Worm (Caenorhabditis elegans) whole organism, L1 larva: ENCODE results near the gene txdc-12.1.
A peak's percentile ranks its signal among the peaks of the same experiment; 100 is the strongest.

ENCODE experiments used
- C16A3.4 ChIP-seq: fragments of 150-350 bp; optimal IDR thresholded peaks from 2 replicates; lab custom pipeline; 2014; ENCODE audit warnings: missing biosample characterization, missing genetic modification characterization
- C34B4.2 ChIP-seq: sonication (generic microtip); optimal IDR thresholded peaks from 2 replicates; lab custom pipeline; 2017; ENCODE audit warnings: mild to moderate bottlenecking, missing genetic modification characterization, missing compliant biosample characterization
- F16B12.6 ChIP-seq: fragments of 150-350 bp; optimal IDR thresholded peaks from 2 replicates; lab custom pipeline; 2014; ENCODE audit warnings: missing biosample characterization, missing genetic modification characterization
- Y116A8C.19 ChIP-seq: sonication (generic microtip); optimal IDR thresholded peaks from 2 replicates; lab custom pipeline; 2016; ENCODE audit warnings: missing compliant biosample characterization, missing genetic modification characterization, borderline replicate concordance
- aha-1 ChIP-seq: fragments of 150-350 bp; optimal IDR thresholded peaks from 2 replicates; lab custom pipeline; 2014; ENCODE audit warnings: missing biosample characterization, missing genetic modification characterization
- alr-1 ChIP-seq: fragments of 200-800 bp; sonication (Bioruptor generic); optimal IDR thresholded peaks from 2 replicates; lab custom pipeline; 2018; ENCODE audit warnings: borderline replicate concordance, mild to moderate bottlenecking, missing genetic modification characterization, missing compliant biosample characterization
- ceh-63 ChIP-seq: fragments of 200-800 bp; sonication (Bioruptor generic); optimal IDR thresholded peaks from 2 replicates; lab custom pipeline; 2018; ENCODE audit warnings: mild to moderate bottlenecking, missing genetic modification characterization, missing compliant biosample characterization
- ceh-90 ChIP-seq: sonication (generic microtip); optimal IDR thresholded peaks from 2 replicates; lab custom pipeline; 2016; ENCODE audit warnings: missing genetic modification characterization, missing compliant biosample characterization
- ces-1 ChIP-seq: fragments of 150-350 bp; optimal IDR thresholded peaks from 2 replicates; lab custom pipeline; 2014; ENCODE audit warnings: missing biosample characterization, missing genetic modification reagents, missing genetic modification characterization
- dpl-1 ChIP-seq, 3 experiments: fragments of 150-350 bp in 2 of 3; sonication (generic microtip) in 1 of 3; optimal IDR thresholded peaks; 2 replicates each; lab custom pipeline; 2014 to 2017; ENCODE audit warnings: missing biosample characterization in 3 of 3, missing genetic modification characterization in 3 of 3, missing genetic modification reagents in 3 of 3
- dsc-1 ChIP-seq: sonication (generic microtip); optimal IDR thresholded peaks from 2 replicates; lab custom pipeline; 2016; ENCODE audit warnings: mild to moderate bottlenecking, missing genetic modification characterization, missing compliant biosample characterization
- efl-1 ChIP-seq, 4 experiments: fragments of 150-350 bp; optimal IDR thresholded peaks in 3 of 4; peaks in 1 of 4; 1 replicate in 1 of 4; 2 replicates in 3 of 4; lab custom pipeline; 2014; ENCODE audit warnings: missing biosample characterization in 2 of 4, missing genetic modification characterization in 2 of 4, missing genetic modification reagents in 2 of 4
- egl-13 ChIP-seq: sonication (generic microtip); optimal IDR thresholded peaks from 2 replicates; lab custom pipeline; 2016; ENCODE audit warnings: missing genotype, missing genetic modification reagents, missing genetic modification characterization, missing compliant biosample characterization
- elt-2 ChIP-seq: sonication (generic microtip); optimal IDR thresholded peaks from 2 replicates; lab custom pipeline; 2016; ENCODE audit warnings: missing genetic modification characterization, mild to moderate bottlenecking, inconsistent platforms, missing compliant biosample characterization, missing genetic modification reagents
- ets-5 ChIP-seq: fragments of 200-800 bp; sonication (Bioruptor generic); IDR thresholded peaks from 2 replicates; pipeline ENCODE4 v1.3.6; 2022; ENCODE audit warnings: missing genetic modification characterization, missing compliant biosample characterization
- fkh-10 ChIP-seq: sonication (generic microtip); optimal IDR thresholded peaks from 2 replicates; lab custom pipeline; 2017; ENCODE audit warnings: missing biosample characterization, missing genetic modification reagents, missing genetic modification characterization
- fkh-4 ChIP-seq: sonication (generic microtip); optimal IDR thresholded peaks from 2 replicates; lab custom pipeline; 2016; ENCODE audit warnings: missing compliant biosample characterization, missing genetic modification characterization, borderline replicate concordance
- fos-1 ChIP-seq: fragments of 150-350 bp; optimal IDR thresholded peaks from 2 replicates; lab custom pipeline; 2014; ENCODE audit warnings: missing biosample characterization, missing genetic modification characterization
- hlh-4 ChIP-seq: sonication (generic microtip); optimal IDR thresholded peaks from 2 replicates; lab custom pipeline; 2016; ENCODE audit warnings: mild to moderate bottlenecking, missing genetic modification characterization, missing compliant biosample characterization
- isw-1 ChIP-seq: fragments of 200-800 bp; sonication (Bioruptor generic); IDR thresholded peaks from 2 replicates; pipeline ENCODE4 v1.3.6; 2022; ENCODE audit warnings: missing genetic modification characterization, missing compliant biosample characterization
- lin-14 ChIP-seq: fragments of 200-800 bp; sonication (Bioruptor generic); optimal IDR thresholded peaks from 2 replicates; lab custom pipeline; 2018; ENCODE audit warnings: mild to moderate bottlenecking, missing genetic modification characterization, moderate library complexity, missing compliant biosample characterization
- lin-39 ChIP-seq: fragments of 150-350 bp; optimal IDR thresholded peaks from 2 replicates; lab custom pipeline; 2014; ENCODE audit warnings: missing biosample characterization, missing genetic modification reagents, missing genetic modification characterization
- mdl-1 ChIP-seq, 2 experiments: fragments of 150-350 bp; optimal IDR thresholded peaks; 2 replicates each; lab custom pipeline; 2014 to 2017; ENCODE audit warnings: missing biosample characterization in 2 of 2, missing genetic modification characterization in 2 of 2, inconsistent platforms in 1 of 2
- mef-2 ChIP-seq: fragments of 150-350 bp; optimal IDR thresholded peaks from 2 replicates; lab custom pipeline; 2014; ENCODE audit warnings: missing biosample characterization, missing genetic modification characterization
- nhr-11 ChIP-seq: fragments of 150-350 bp; optimal IDR thresholded peaks from 2 replicates; lab custom pipeline; 2014; ENCODE audit warnings: missing biosample characterization, missing genetic modification characterization
- nhr-19 ChIP-seq: fragments of 200-800 bp; sonication (Bioruptor generic); conservative IDR thresholded peaks from 2 replicates; pipeline ENCODE4 v1.3.6; 2022; ENCODE audit warnings: missing genetic modification characterization, missing compliant biosample characterization
- nhr-20 ChIP-seq: sonication (generic microtip); optimal IDR thresholded peaks from 2 replicates; lab custom pipeline; 2016; ENCODE audit warnings: mild to moderate bottlenecking, missing genetic modification characterization, missing compliant biosample characterization
- nhr-237 ChIP-seq: fragments of 150-350 bp; optimal IDR thresholded peaks from 2 replicates; lab custom pipeline; 2014; ENCODE audit warnings: missing biosample characterization, missing genetic modification characterization
- nhr-77 ChIP-seq: fragments of 150-350 bp; optimal IDR thresholded peaks from 2 replicates; lab custom pipeline; 2014; ENCODE audit warnings: missing biosample characterization, missing genetic modification characterization
- nhr-84 ChIP-seq: sonication (generic microtip); optimal IDR thresholded peaks from 2 replicates; lab custom pipeline; 2017; ENCODE audit warnings: missing biosample characterization, missing genetic modification characterization
- pag-3 ChIP-seq: sonication (generic microtip); optimal IDR thresholded peaks from 2 replicates; lab custom pipeline; 2017; ENCODE audit warnings: missing genetic modification characterization, mild to moderate bottlenecking, missing compliant biosample characterization, antibody characterized with exemption, borderline replicate concordance; ENCODE audit not compliant: insufficient read depth
- pax-3 ChIP-seq: fragments of 200-800 bp; sonication (Bioruptor generic); optimal IDR thresholded peaks from 2 replicates; lab custom pipeline; 2018; ENCODE audit warnings: mild to moderate bottlenecking, missing genetic modification characterization, moderate library complexity, missing compliant biosample characterization
- pqm-1 ChIP-seq: sonication (generic microtip); optimal IDR thresholded peaks from 3 replicates; lab custom pipeline; 2017; ENCODE audit warnings: missing biosample characterization, missing genetic modification characterization
- rnt-1 ChIP-seq: sonication (generic microtip); optimal IDR thresholded peaks from 2 replicates; lab custom pipeline; 2016; ENCODE audit warnings: mild to moderate bottlenecking, missing genetic modification characterization, moderate library complexity, missing compliant biosample characterization
- skn-1 ChIP-seq: fragments of 150-350 bp; optimal IDR thresholded peaks from 2 replicates; lab custom pipeline; 2014; ENCODE audit warnings: missing biosample characterization, missing genetic modification characterization
- snpc-4 ChIP-seq: fragments of 150-350 bp; optimal IDR thresholded peaks from 2 replicates; lab custom pipeline; 2014; ENCODE audit warnings: missing biosample characterization, missing genetic modification characterization
- snu-23 ChIP-seq: sonication (generic microtip); optimal IDR thresholded peaks from 2 replicates; lab custom pipeline; 2016; ENCODE audit warnings: missing genetic modification characterization, missing compliant biosample characterization
- sox-4 ChIP-seq: sonication (generic microtip); optimal IDR thresholded peaks from 2 replicates; lab custom pipeline; 2016; ENCODE audit warnings: missing genetic modification characterization, missing compliant biosample characterization
- tlp-1 ChIP-seq: fragments of 150-350 bp; optimal IDR thresholded peaks from 2 replicates; lab custom pipeline; 2014; ENCODE audit warnings: missing biosample characterization, missing genetic modification characterization
- unc-130 ChIP-seq: fragments of 150-350 bp; optimal IDR thresholded peaks from 2 replicates; lab custom pipeline; 2017; ENCODE audit warnings: missing biosample characterization, missing genetic modification characterization, inconsistent platforms
- unc-98 ChIP-seq: fragments of 200-800 bp; sonication (Bioruptor generic); IDR thresholded peaks from 2 replicates; pipeline ENCODE4 v1.3.6; 2022; ENCODE audit warnings: missing genetic modification characterization, missing compliant biosample characterization
- vab-15 ChIP-seq: sonication (generic microtip); optimal IDR thresholded peaks from 2 replicates; lab custom pipeline; 2017; ENCODE audit warnings: missing genotype, mild to moderate bottlenecking, missing genetic modification characterization, missing compliant biosample characterization
- xbp-1 ChIP-seq: sonication (generic microtip); optimal IDR thresholded peaks from 2 replicates; lab custom pipeline; 2016; ENCODE audit warnings: missing genetic modification characterization, missing compliant biosample characterization
- zag-1 ChIP-seq: fragments of 150-350 bp; optimal IDR thresholded peaks from 2 replicates; lab custom pipeline; 2014; ENCODE audit warnings: missing biosample characterization, missing genetic modification characterization
- zip-4 ChIP-seq: fragments of 200-800 bp; sonication (Bioruptor generic); optimal IDR thresholded peaks from 2 replicates; lab custom pipeline; 2018; ENCODE audit warnings: mild to moderate bottlenecking, missing genetic modification characterization, moderate library complexity, missing compliant biosample characterization
- ztf-4 ChIP-seq: fragments of 150-350 bp; optimal IDR thresholded peaks from 2 replicates; lab custom pipeline; 2014; ENCODE audit warnings: missing biosample characterization, missing genetic modification characterization

txdc-12.1 gene

DNA sequence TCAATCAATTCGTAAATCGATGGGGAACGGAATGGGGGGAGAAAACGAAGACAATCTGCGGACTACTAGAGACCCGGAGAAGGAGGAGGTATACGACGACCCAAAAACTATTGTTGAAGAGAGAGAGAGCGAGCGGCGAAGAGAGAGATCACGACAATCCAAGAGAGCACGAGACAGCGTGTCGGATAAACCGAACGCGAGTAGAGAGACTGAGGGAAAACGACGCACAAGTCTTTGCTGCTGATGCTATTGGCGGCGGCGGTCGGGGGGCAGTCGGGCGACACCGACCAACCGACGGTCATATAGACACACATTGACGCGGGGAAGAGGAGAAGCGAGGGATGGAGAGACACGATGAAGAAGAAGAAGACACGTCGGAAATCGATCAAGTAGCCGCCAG lies 17.7 kb upstream of the txdc-12.1 start (continued):
- TF ChIP-seq F16B12.6 (tag; lab: Kevin White, UChicago), result no peak
- no peak for TF ChIP-seq nhr-11 (tag; lab: Kevin White, UChicago)
- TF ChIP-seq unc-130 (tag; lab: Kevin White, UChicago), result peak; percentile 72
- peak; percentile 73 to 82 for TF ChIP-seq efl-1 (optimal IDR thresholded peaks at IDR 0.05; lab: Kevin White, UChicago)
- TF ChIP-seq efl-1 (GFP tag; optimal IDR thresholded peaks at IDR 0.05 in 1 of 2; lab: Kevin White, UChicago), result peak; percentile 38 to 54
- TF ChIP-seq elt-2 (tag; lab: Kevin White, UChicago), result no peak
- TF ChIP-seq ztf-4 (tag; lab: Kevin White, UChicago), result peak; percentile 10
- TF ChIP-seq xbp-1 (tag; lab: Kevin White, UChicago), result peak; percentile 81
- TF ChIP-seq mef-2, result no peak
- TF ChIP-seq pag-3 (tag; lab: Kevin White, UChicago), result no peak
- no peak for TF ChIP-seq nhr-237
- TF ChIP-seq unc-98 (GFP tag; lab: Robert Waterston, UW), result no peak
- TF ChIP-seq ceh-63 (GFP tag; lab: Kevin White, UChicago), result no peak
- no peak for TF ChIP-seq lin-39 (tag; lab: Kevin White, UChicago)
- peak; percentile 63 for TF ChIP-seq nhr-77 (tag; lab: Kevin White, UChicago)
- peak; percentile 30 for TF ChIP-seq fos-1 (tag; lab: Kevin White, UChicago)
- TF ChIP-seq zag-1 (tag; lab: Kevin White, UChicago), result no peak
- TF ChIP-seq lin-14 (GFP tag; lab: Kevin White, UChicago), result peak; percentile 98
- TF ChIP-seq alr-1 (tag; lab: Kevin White, UChicago), result no peak
- no peak for TF ChIP-seq ets-5 (GFP tag; lab: Robert Waterston, UW)
- peak; percentile 72 for TF ChIP-seq skn-1 (tag; lab: Kevin White, UChicago)
- TF ChIP-seq ceh-90 (tag; lab: Kevin White, UChicago), result no peak
- TF ChIP-seq ces-1 (GFP tag; lab: Kevin White, UChicago), result no peak
- peak; percentile 25 to 54 (median 41) for TF ChIP-seq dpl-1 (GFP tag; optimal IDR thresholded peaks at IDR 0.05; lab: Kevin White, UChicago)
- TF ChIP-seq Y116A8C.19 (tag; lab: Kevin White, UChicago), result no peak
- TF ChIP-seq egl-13 (tag; lab: Kevin White, UChicago), result peak; percentile 67
- TF ChIP-seq nhr-20 (tag; lab: Kevin White, UChicago), result peak; percentile 88
- TF ChIP-seq hlh-4 (tag; lab: Kevin White, UChicago), result no peak
- no peak for TF ChIP-seq vab-15
- peak; percentile 71 for TF ChIP-seq C16A3.4
- peak; percentile 42 for TF ChIP-seq fkh-10 (GFP tag; lab: Kevin White, UChicago)
- TF ChIP-seq isw-1 (GFP tag; lab: Robert Waterston, UW), result peak; percentile 49
- TF ChIP-seq tlp-1 (tag; lab: Kevin White, UChicago), result no peak
- peak; percentile 62 for TF ChIP-seq nhr-19 (GFP tag; lab: Robert Waterston, UW)
- peak in 1 of 2 experiments; percentile 70 for TF ChIP-seq mdl-1 (tag; optimal IDR thresholded peaks at IDR 0.05; lab: Kevin White, UChicago)
- TF ChIP-seq dsc-1 (tag; lab: Kevin White, UChicago), result peak; percentile 75
- no peak for TF ChIP-seq C34B4.2 (tag; lab: Kevin White, UChicago)
- TF ChIP-seq aha-1 (tag; lab: Kevin White, UChicago), result no peak
- peak; percentile 92 for TF ChIP-seq snu-23
- no peak for TF ChIP-seq pqm-1
- peak; percentile 73 for TF ChIP-seq snpc-4 (tag; lab: Kevin White, UChicago)
- TF ChIP-seq pax-3 (tag; lab: Kevin White, UChicago), result peak; percentile 36
- TF ChIP-seq fkh-4 (tag; lab: Kevin White, UChicago), result no peak
- TF ChIP-seq sox-4 (tag; lab: Kevin White, UChicago), result peak; percentile 5
- peak; percentile 53 for TF ChIP-seq rnt-1 (tag; lab: Kevin White, UChicago)
- TF ChIP-seq nhr-84, result no peak
- no peak for TF ChIP-seq zip-4 (GFP tag; lab: Kevin White, UChicago)
